Worm (Caenorhabditis elegans) whole organism, early embryonic: ENCODE results near the gene tomm-20.

Experiments
- F13C5.2 ChIP-seq: sonication (generic microtip); optimal IDR thresholded peaks from 2 replicates; lab custom pipeline; 2017; ENCODE audit warnings: mild to moderate bottlenecking, missing genetic modification characterization, inconsistent platforms, missing compliant biosample characterization
- ama-1 ChIP-seq: fragments of 150-350 bp; optimal IDR thresholded peaks from 2 replicates; lab custom pipeline; 2014
- ceh-36 ChIP-seq: sonication (generic microtip); optimal IDR thresholded peaks from 2 replicates; lab custom pipeline; 2016; ENCODE audit warnings: missing genetic modification characterization, inconsistent platforms, missing compliant biosample characterization
- ets-7 ChIP-seq: sonication (generic microtip); optimal IDR thresholded peaks from 2 replicates; lab custom pipeline; 2016; ENCODE audit warnings: missing genotype, missing genetic modification characterization, missing compliant biosample characterization
- flt-1 ChIP-seq: fragments of 200-800 bp; sonication (Bioruptor generic); IDR thresholded peaks from 2 replicates; pipeline ENCODE4 v1.3.6; 2022; ENCODE audit warnings: missing genetic modification characterization, missing compliant biosample characterization
- hmbx-1 ChIP-seq: sonication (generic microtip); optimal IDR thresholded peaks from 2 replicates; lab custom pipeline; 2016; ENCODE audit warnings: mild to moderate bottlenecking, missing genetic modification characterization, missing compliant biosample characterization
- pes-1 ChIP-seq: fragments of 200-800 bp; sonication (Bioruptor generic); IDR thresholded peaks from 2 replicates; pipeline ENCODE4 v1.3.6; 2022; ENCODE audit warnings: missing genetic modification reagents, missing genetic modification characterization, missing compliant biosample characterization
- scrt-1 ChIP-seq: fragments of 200-800 bp; sonication (Bioruptor generic); IDR thresholded peaks from 2 replicates; pipeline ENCODE4 v1.3.6; 2022; ENCODE audit warnings: missing genetic modification characterization, missing compliant biosample characterization
- tbx-37 ChIP-seq: fragments of 200-800 bp; sonication (Bioruptor generic); conservative IDR thresholded peaks from 2 replicates; pipeline ENCODE4 v1.3.6; 2022; ENCODE audit warnings: missing genetic modification reagents, missing genetic modification characterization, missing compliant biosample characterization

- no peak for TF ChIP-seq ets-7 (tag; lab: Kevin White, UChicago)
- no peak for TF ChIP-seq ama-1 (lab: Kevin White, UChicago)
- TF ChIP-seq ceh-36 (tag; lab: Kevin White, UChicago): no peak
- no peak for TF ChIP-seq flt-1 (GFP tag; lab: Robert Waterston, UW)
- no peak for TF ChIP-seq hmbx-1 (tag; lab: Kevin White, UChicago)
- no peak for TF ChIP-seq pes-1
- no peak for TF ChIP-seq tbx-37
- TF ChIP-seq F13C5.2 (tag; lab: Kevin White, UChicago): no peak
- no peak for TF ChIP-seq scrt-1
Observed at ce11 chrV:12316076-12316475, 27.2 kb downstream of the tomm-20 start.
